Fruit fly (Drosophila melanogaster) Kc167 (cell line): ENCODE measurements around the gene CG33689.

ENCODE experiments used
- Myc ChIP-seq: fragments of >200 bp; optimal IDR thresholded peaks from 2 replicates; lab custom pipeline; 2017; ENCODE audit warnings: missing external identifiers
- Sin3A ChIP-seq: fragments of >200 bp; optimal IDR thresholded peaks from 2 replicates; lab custom pipeline; 2018; ENCODE audit warnings: missing external identifiers
- insv ChIP-seq: fragments of >200 bp; optimal IDR thresholded peaks from 3 replicates; lab custom pipeline; 2018; ENCODE audit warnings: missing external identifiers
- psq ChIP-seq: fragments of >200 bp; optimal IDR thresholded peaks from 2 replicates; lab custom pipeline; 2017; ENCODE audit warnings: missing external identifiers
- ttk ChIP-seq: sonication (Bioruptor generic); optimal IDR thresholded peaks from 2 replicates; lab custom pipeline; 2017; ENCODE audit warnings: missing external identifiers

DNA sequence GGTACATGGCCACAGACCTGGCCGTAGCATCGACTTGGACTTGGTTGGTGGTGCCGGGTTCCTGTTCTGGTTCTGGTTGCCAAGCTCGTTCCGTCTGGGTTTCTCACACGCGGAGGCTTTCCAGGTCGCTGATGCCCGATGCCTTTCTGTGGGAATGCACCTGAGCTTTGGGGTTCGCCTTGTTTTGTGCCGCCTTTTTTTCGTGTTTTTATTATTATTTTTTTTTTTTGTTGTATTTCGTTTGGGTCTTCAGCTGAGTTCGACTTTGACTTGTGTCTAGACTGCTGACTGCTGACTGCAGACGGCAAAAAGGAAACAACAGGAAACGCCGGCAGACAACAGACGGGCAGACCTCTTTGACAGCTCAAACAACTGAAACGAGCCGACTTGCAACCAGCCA is 9.6 kb downstream of the CG33689 start:
- no peak for TF ChIP-seq ttk (lab: Kevin White, UChicago)
- TF ChIP-seq Sin3A: no peak
- no peak for TF ChIP-seq insv (lab: Kevin White, UChicago)
- no peak for TF ChIP-seq psq (lab: Kevin White, UChicago)
- no peak for TF ChIP-seq Myc
